Worm (Caenorhabditis elegans) whole organism, L4 larva: ENCODE measurements around the gene eas-1.

Source experiments
- D1046.2 ChIP-seq: fragments of 200-800 bp; sonication (Bioruptor generic); IDR thresholded peaks from 2 replicates; pipeline ENCODE4 v1.3.6; 2022; ENCODE audit warnings: missing genetic modification characterization, missing compliant biosample characterization
- F10B5.3 ChIP-seq: sonication (generic microtip); optimal IDR thresholded peaks from 2 replicates; lab custom pipeline; 2016; ENCODE audit warnings: mild to moderate bottlenecking, missing genetic modification characterization, missing compliant biosample characterization
- F26F4.8 ChIP-seq: fragments of 200-800 bp; sonication (Bioruptor generic); conservative IDR thresholded peaks from 2 replicates; pipeline ENCODE4 v1.3.6; 2022; ENCODE audit warnings: missing genetic modification characterization, missing compliant biosample characterization
- F49E8.2 ChIP-seq: sonication (generic microtip); optimal IDR thresholded peaks from 2 replicates; lab custom pipeline; 2016; ENCODE audit warnings: missing compliant biosample characterization, mild to moderate bottlenecking, missing genetic modification characterization, borderline replicate concordance
- R02D3.7 ChIP-seq: fragments of 150-350 bp; sonication (generic microtip); optimal IDR thresholded peaks from 3 replicates; lab custom pipeline; 2014; ENCODE audit warnings: missing biosample characterization, missing genetic modification characterization
- Y105C5A.15 ChIP-seq: fragments of 200-800 bp; sonication (Bioruptor generic); IDR thresholded peaks from 2 replicates; pipeline ENCODE4 v1.3.6; 2022; ENCODE audit warnings: missing genetic modification characterization, missing compliant biosample characterization
- Y48G9A.11 ChIP-seq: fragments of 200-800 bp; sonication (Bioruptor generic); IDR thresholded peaks from 2 replicates; pipeline ENCODE4 v1.3.6; 2022; ENCODE audit warnings: missing genetic modification reagents, missing genetic modification characterization, missing compliant biosample characterization
- Y75B8A.6 ChIP-seq: fragments of 200-800 bp; sonication (Bioruptor generic); IDR thresholded peaks from 2 replicates; pipeline ENCODE4 v1.3.6; 2022; ENCODE audit warnings: missing genetic modification reagents, missing genetic modification characterization, missing compliant biosample characterization
- ZK546.5 ChIP-seq, 2 experiments: sonication (generic microtip); optimal IDR thresholded peaks; 2 replicates each; lab custom pipeline; 2017; ENCODE audit warnings: missing biosample characterization in 2 of 2, missing genetic modification characterization in 2 of 2
- ama-1 ChIP-seq: fragments of 150-350 bp; optimal IDR thresholded peaks from 2 replicates; lab custom pipeline; 2014; ENCODE audit warnings: inconsistent platforms, mixed read lengths
- arid-1 ChIP-seq: fragments of 200-800 bp; sonication (Bioruptor generic); conservative IDR thresholded peaks from 2 replicates; pipeline ENCODE4 v1.3.6; 2022; ENCODE audit warnings: missing genetic modification reagents, missing genetic modification characterization, missing compliant biosample characterization
- ceh-62 ChIP-seq: sonication (generic microtip); optimal IDR thresholded peaks from 2 replicates; lab custom pipeline; 2017; ENCODE audit warnings: missing biosample characterization, missing genetic modification characterization
- ceh-82 ChIP-seq: sonication (generic microtip); optimal IDR thresholded peaks from 2 replicates; lab custom pipeline; 2017; ENCODE audit warnings: missing biosample characterization, missing genetic modification characterization
- ces-1 ChIP-seq: fragments of 150-350 bp; sonication (generic microtip); optimal IDR thresholded peaks from 4 replicates; lab custom pipeline; 2014; ENCODE audit warnings: missing biosample characterization, missing genetic modification reagents, missing genetic modification characterization
- daf-12 ChIP-seq: fragments of 150-350 bp; optimal IDR thresholded peaks from 2 replicates; lab custom pipeline; 2014; ENCODE audit warnings: missing biosample characterization, missing genetic modification reagents, missing genetic modification characterization
- daf-16 ChIP-seq, 3 experiments: sonication (generic microtip); optimal IDR thresholded peaks; 2 replicates each; lab custom pipeline; 2016 to 2017; ENCODE audit warnings: missing genetic modification characterization in 3 of 3, missing genetic modification reagents in 3 of 3, mild to moderate bottlenecking in 2 of 3, missing compliant biosample characterization in 2 of 3, missing biosample characterization in 1 of 3, moderate library complexity in 1 of 3
- daf-8 ChIP-seq: fragments of 200-800 bp; sonication (Bioruptor generic); IDR thresholded peaks from 2 replicates; pipeline ENCODE4 v1.3.6; 2022; ENCODE audit warnings: missing genetic modification characterization, missing compliant biosample characterization
- dmd-6 ChIP-seq: fragments of 200-800 bp; sonication (Bioruptor generic); IDR thresholded peaks from 2 replicates; pipeline ENCODE4 v1.3.6; 2022; ENCODE audit warnings: missing genetic modification reagents, missing genetic modification characterization, missing compliant biosample characterization
- dve-1 ChIP-seq: sonication (generic microtip); optimal IDR thresholded peaks from 2 replicates; lab custom pipeline; 2017; ENCODE audit warnings: antibody characterized with exemption, mild to moderate bottlenecking, missing genetic modification characterization, missing compliant biosample characterization; ENCODE audit not compliant: insufficient read depth
- egl-43 ChIP-seq: fragments of 200-800 bp; sonication (Bioruptor generic); IDR thresholded peaks from 2 replicates; pipeline ENCODE4 v1.3.6; 2022; ENCODE audit warnings: missing genetic modification reagents, missing genetic modification characterization, missing compliant biosample characterization
- fkh-10 ChIP-seq: fragments of 150-350 bp; optimal IDR thresholded peaks from 2 replicates; lab custom pipeline; 2014; ENCODE audit warnings: missing biosample characterization, missing genetic modification reagents, missing genetic modification characterization
- hif-1 ChIP-seq, 2 experiments: sonication (generic microtip); optimal IDR thresholded peaks; 2 replicates each; lab custom pipeline; 2016 to 2017; ENCODE audit warnings: missing compliant biosample characterization in 2 of 2, missing genetic modification characterization in 2 of 2, missing genetic modification reagents in 2 of 2, missing genotype in 2 of 2, mild to moderate bottlenecking in 1 of 2
- hmg-1.1 ChIP-seq: fragments of 200-800 bp; sonication (Bioruptor generic); IDR thresholded peaks from 2 replicates; pipeline ENCODE4 v1.3.6; 2022; ENCODE audit warnings: missing genetic modification reagents, missing genetic modification characterization, missing compliant biosample characterization
- jun-1 ChIP-seq: fragments of 150-350 bp; optimal IDR thresholded peaks from 2 replicates; lab custom pipeline; 2014; ENCODE audit warnings: missing biosample characterization, missing genetic modification reagents, missing genetic modification characterization
- lim-7 ChIP-seq: fragments of 200-800 bp; sonication (Bioruptor generic); IDR thresholded peaks from 2 replicates; pipeline ENCODE4 v1.3.6; 2022; ENCODE audit warnings: missing genetic modification characterization, missing compliant biosample characterization
- lin-13 ChIP-seq: fragments of 150-350 bp; optimal IDR thresholded peaks from 2 replicates; lab custom pipeline; 2014; ENCODE audit warnings: missing biosample characterization, missing genetic modification reagents, missing genetic modification characterization
- lin-29 ChIP-seq: fragments of 200-800 bp; sonication (Bioruptor generic); IDR thresholded peaks from 2 replicates; pipeline ENCODE4 v1.3.6; 2022; ENCODE audit warnings: missing genetic modification reagents, missing genetic modification characterization, missing compliant biosample characterization
- lin-38 ChIP-seq: fragments of 200-800 bp; sonication (Bioruptor generic); IDR thresholded peaks from 2 replicates; pipeline ENCODE4 v1.3.6; 2022; ENCODE audit warnings: missing genetic modification reagents, missing genetic modification characterization, missing compliant biosample characterization
- lir-3 ChIP-seq: sonication (generic microtip); optimal IDR thresholded peaks from 2 replicates; lab custom pipeline; 2016; ENCODE audit warnings: mild to moderate bottlenecking, missing genetic modification characterization, missing compliant biosample characterization
- lsy-2 ChIP-seq, 2 experiments: fragments of 150-350 bp in 1 of 2; sonication (generic microtip) in 1 of 2; optimal IDR thresholded peaks; 2 replicates each; lab custom pipeline; 2014 to 2017; ENCODE audit warnings: missing biosample characterization in 2 of 2, missing genetic modification characterization in 2 of 2
- madf-9 ChIP-seq: fragments of 200-800 bp; sonication (Bioruptor generic); conservative IDR thresholded peaks from 2 replicates; pipeline ENCODE4 v1.3.6; 2022; ENCODE audit warnings: missing genetic modification reagents, missing genetic modification characterization, missing compliant biosample characterization
- mdl-1 ChIP-seq, 2 experiments: fragments of 150-350 bp in 1 of 2; sonication (generic microtip) in 1 of 2; optimal IDR thresholded peaks; 2 replicates each; lab custom pipeline; 2014 to 2017; ENCODE audit warnings: missing biosample characterization in 2 of 2, missing genetic modification characterization in 2 of 2
- nhr-102 ChIP-seq: sonication (generic microtip); optimal IDR thresholded peaks from 2 replicates; lab custom pipeline; 2016; ENCODE audit warnings: mild to moderate bottlenecking, missing genetic modification characterization, moderate library complexity, missing compliant biosample characterization
- nhr-111 ChIP-seq: fragments of 200-800 bp; sonication (Bioruptor generic); optimal IDR thresholded peaks from 2 replicates; lab custom pipeline; 2018; ENCODE audit warnings: mild to moderate bottlenecking, missing genetic modification characterization, missing compliant biosample characterization
- nhr-237 ChIP-seq: sonication (generic microtip); optimal IDR thresholded peaks from 2 replicates; lab custom pipeline; 2017; ENCODE audit warnings: missing biosample characterization, missing genetic modification characterization
- nhr-25 ChIP-seq: sonication (generic microtip); optimal IDR thresholded peaks from 2 replicates; lab custom pipeline; 2017; ENCODE audit warnings: missing genetic modification characterization, mild to moderate bottlenecking, missing compliant biosample characterization, antibody characterized with exemption, moderate library complexity, borderline replicate concordance; ENCODE audit not compliant: insufficient read depth
- nhr-48 ChIP-seq: sonication (generic microtip); optimal IDR thresholded peaks from 2 replicates; lab custom pipeline; 2016; ENCODE audit warnings: mild to moderate bottlenecking, missing genetic modification characterization, missing compliant biosample characterization
- nhr-6 ChIP-seq: fragments of 150-350 bp; optimal IDR thresholded peaks from 2 replicates; lab custom pipeline; 2014; ENCODE audit warnings: missing biosample characterization, missing genetic modification characterization
- nhr-76 ChIP-seq: fragments of 150-350 bp; optimal IDR thresholded peaks from 2 replicates; lab custom pipeline; 2014; ENCODE audit warnings: missing biosample characterization, missing genetic modification characterization
- nhr-77 ChIP-seq: fragments of 150-350 bp; optimal IDR thresholded peaks from 2 replicates; lab custom pipeline; 2014; ENCODE audit warnings: missing biosample characterization, missing genetic modification characterization
- php-3 ChIP-seq: fragments of 200-800 bp; sonication (Bioruptor generic); IDR thresholded peaks from 2 replicates; pipeline ENCODE4 v1.3.6; 2022; ENCODE audit warnings: missing genetic modification reagents, missing genetic modification characterization, missing compliant biosample characterization
- set-16 ChIP-seq: fragments of 200-800 bp; sonication (Bioruptor generic); IDR thresholded peaks from 2 replicates; pipeline ENCODE4 v1.3.6; 2022; ENCODE audit warnings: missing genetic modification reagents, missing genetic modification characterization, missing compliant biosample characterization
- spr-1 ChIP-seq: sonication (generic microtip); optimal IDR thresholded peaks from 2 replicates; lab custom pipeline; 2016; ENCODE audit warnings: mild to moderate bottlenecking, missing genetic modification characterization, missing compliant biosample characterization
- spr-3 ChIP-seq: fragments of 200-800 bp; sonication (Bioruptor generic); optimal IDR thresholded peaks from 2 replicates; lab custom pipeline; 2018; ENCODE audit warnings: mild to moderate bottlenecking, missing genetic modification characterization, missing compliant biosample characterization
- zag-1 ChIP-seq: fragments of 150-350 bp; optimal IDR thresholded peaks from 2 replicates; lab custom pipeline; 2014; ENCODE audit warnings: missing biosample characterization, missing genetic modification characterization
- zfp-2 ChIP-seq: sonication (generic microtip); optimal IDR thresholded peaks from 2 replicates; lab custom pipeline; 2016; ENCODE audit warnings: mild to moderate bottlenecking, missing genetic modification characterization, missing compliant biosample characterization
- ztf-7 ChIP-seq: fragments of 150-350 bp; optimal IDR thresholded peaks from 2 replicates; lab custom pipeline; 2014; ENCODE audit warnings: missing biosample characterization, missing genetic modification characterization

Gene eas-1

DNA sequence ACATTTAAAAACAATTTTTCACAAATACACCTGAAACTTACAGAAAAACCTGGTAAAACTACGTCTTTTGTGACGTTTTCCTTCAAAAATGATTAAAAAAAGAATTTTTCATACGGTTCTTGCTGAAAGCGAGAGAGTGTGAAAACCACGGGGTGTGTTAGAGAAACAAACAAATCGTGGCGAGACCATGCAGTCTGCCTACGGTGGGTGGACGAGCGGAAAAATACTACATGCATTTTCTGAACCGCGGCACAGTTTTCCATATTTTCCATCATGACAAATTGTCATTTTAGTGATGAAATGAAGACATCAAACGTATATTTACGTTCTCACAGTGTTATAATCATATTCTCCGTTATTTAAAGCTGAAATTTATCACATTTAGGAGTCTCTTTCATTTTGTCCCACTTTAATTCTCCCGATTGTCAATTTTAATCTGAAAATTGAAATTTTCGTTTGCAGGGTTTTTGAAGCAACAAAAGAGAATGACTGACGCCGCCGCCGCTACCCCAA is 33.8 kb upstream of the eas-1 start, which contains the start of the genes F10G7.9 and tsn-1 (continued):
- TF ChIP-seq R02D3.7 (tag; lab: Kevin White, UChicago) (no peak), lim-7 (GFP tag; lab: Robert Waterston, UW) (no peak), ceh-62 (no peak), zfp-2 (tag; lab: Kevin White, UChicago) (no peak), lir-3 (tag; lab: Kevin White, UChicago) (no peak), Y48G9A.11 (GFP tag; lab: Robert Waterston, UW) (peak; percentile 18; the same call in 1 of the 2 replicates), set-16 (GFP tag; lab: Robert Waterston, UW) (no peak), nhr-237 (tag; lab: Kevin White, UChicago) (no peak), egl-43 (GFP tag; lab: Robert Waterston, UW) (no peak), daf-16 (GFP tag; optimal IDR thresholded peaks at IDR 0.05; lab: Kevin White, UChicago) (no peak), daf-16 (tag; optimal IDR thresholded peaks at IDR 0.05; lab: Kevin White, UChicago) (peak; percentile 21), ztf-7 (tag; lab: Kevin White, UChicago) (no peak), nhr-6 (peak; percentile 67), madf-9 (GFP tag; lab: Robert Waterston, UW) (no peak), nhr-111 (GFP tag; lab: Kevin White, UChicago) (no peak), daf-8 (no peak), lin-29 (GFP tag; lab: Robert Waterston, UW) (no peak), nhr-77 (tag; lab: Kevin White, UChicago) (no peak), dve-1 (peak; percentile 59), F49E8.2 (tag; lab: Kevin White, UChicago) (peak; percentile 21), D1046.2 (GFP tag; lab: Robert Waterston, UW) (no peak), hmg-1.1 (peak; percentile 57; the same call in 1 of the 2 replicates), ZK546.5 (tag; optimal IDR thresholded peaks at IDR 0.05; lab: Kevin White, UChicago) (no peak), hif-1 (tag; optimal IDR thresholded peaks at IDR 0.05; lab: Kevin White, UChicago) (peak in 1 of 2 experiments; percentile 11), ces-1 (GFP tag; lab: Kevin White, UChicago) (no peak), ama-1 (lab: Kevin White, UChicago) (no peak), F26F4.8 (GFP tag; lab: Robert Waterston, UW) (no peak), php-3 (GFP tag; lab: Robert Waterston, UW) (no peak), nhr-25 (tag; lab: Kevin White, UChicago) (peak; percentile 46), fkh-10 (GFP tag; lab: Kevin White, UChicago) (peak; percentile 5), lin-13 (GFP tag; lab: Kevin White, UChicago) (peak; percentile 75), ceh-82 (tag; lab: Kevin White, UChicago) (no peak), jun-1 (tag; lab: Kevin White, UChicago) (no peak), daf-12 (tag; lab: Kevin White, UChicago) (no peak)

DNA sequence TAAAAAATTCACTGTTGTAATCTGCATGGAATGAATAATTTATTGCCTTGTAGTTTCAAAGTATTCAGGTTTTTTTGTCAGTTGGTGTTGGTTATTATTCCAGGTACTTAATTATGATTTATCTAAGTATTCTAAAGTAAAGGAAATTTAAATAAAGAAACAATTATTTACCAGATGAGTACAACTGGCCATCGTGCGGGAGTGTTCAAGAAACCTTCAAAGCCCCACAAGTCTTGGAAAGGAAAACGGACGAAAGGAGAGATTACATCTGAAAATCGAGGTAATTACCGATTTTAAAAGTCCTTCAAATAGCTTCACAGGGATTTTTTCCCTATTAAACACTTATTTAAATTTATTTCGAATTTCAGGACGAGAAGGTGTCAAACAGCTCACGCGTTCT is 30.1 kb upstream of the eas-1 start, which contains the start of gene tag-151:
tag-151 (plus strand) TSS at position 158 of the 400 bp plus-strand sequence.
- TF ChIP-seq daf-16 (GFP tag; optimal IDR thresholded peaks at IDR 0.05; lab: Kevin White, UChicago) = peak in 1 of 2 experiments; percentile 54
- TF ChIP-seq daf-16 (tag; optimal IDR thresholded peaks at IDR 0.05; lab: Kevin White, UChicago) = no peak
- no peak for TF ChIP-seq nhr-76 (tag; lab: Kevin White, UChicago)
- peak; percentile 77 for TF ChIP-seq nhr-102 (tag; lab: Kevin White, UChicago)
- TF ChIP-seq arid-1 = peak; percentile 56; the same call in 1 of the 2 replicates
- TF ChIP-seq Y105C5A.15 (GFP tag; lab: Robert Waterston, UW) = no peak
- TF ChIP-seq spr-1 = peak; percentile 36
- peak; percentile 16 for TF ChIP-seq nhr-48 (tag; lab: Kevin White, UChicago)
- TF ChIP-seq R02D3.7 (tag; lab: Kevin White, UChicago) = no peak
- TF ChIP-seq mdl-1 (tag; optimal IDR thresholded peaks at IDR 0.05; lab: Kevin White, UChicago) = no peak
- no peak for TF ChIP-seq jun-1 (tag; lab: Kevin White, UChicago)
- TF ChIP-seq lin-38 = peak; percentile 65
- peak in 1 of 2 experiments; percentile 41 for TF ChIP-seq lsy-2 (tag; optimal IDR thresholded peaks at IDR 0.05; lab: Kevin White, UChicago)
- no peak for TF ChIP-seq ceh-82 (tag; lab: Kevin White, UChicago)
- TF ChIP-seq dmd-6 (GFP tag; lab: Robert Waterston, UW) = no peak
- no peak for TF ChIP-seq zag-1 (tag; lab: Kevin White, UChicago)
- TF ChIP-seq F49E8.2 (tag; lab: Kevin White, UChicago) = no peak
- TF ChIP-seq Y75B8A.6 = no peak
- 0 out of 2 replicates have a peak, but pooled peaks have one; percentile 22 for TF ChIP-seq lim-7 (GFP tag; lab: Robert Waterston, UW)
- TF ChIP-seq nhr-25 (tag; lab: Kevin White, UChicago) = no peak
- TF ChIP-seq dve-1 = peak; percentile 3
- peak; percentile 58 for TF ChIP-seq spr-3 (GFP tag; lab: Kevin White, UChicago)
- TF ChIP-seq F10B5.3 (tag; lab: Kevin White, UChicago) = peak; percentile 54
- peak; percentile 24; the same call in 1 of the 2 replicates for TF ChIP-seq Y48G9A.11 (GFP tag; lab: Robert Waterston, UW)
